Fruit fly (Drosophila melanogaster) whole organism, embryonic: Measurements from ENCODE around the gene CG6149.

Experiments used
- CG17802 ChIP-seq: fragments of 200-800 bp; sonication (Bioruptor generic); optimal IDR thresholded peaks from 2 replicates; lab custom pipeline; 2018; ENCODE audit warnings: missing biosample characterization, mild to moderate bottlenecking, missing genetic modification characterization, moderate library complexity
- D19A ChIP-seq: fragments of 200-800 bp; optimal IDR thresholded peaks from 3 replicates; lab custom pipeline; 2019; ENCODE audit warnings: missing biosample characterization, mild to moderate bottlenecking, missing genetic modification characterization, moderate library complexity
- MTF-1 ChIP-seq: fragments of 200-800 bp; sonication (Bioruptor generic); optimal IDR thresholded peaks from 2 replicates; lab custom pipeline; 2018; ENCODE audit warnings: missing biosample characterization, mild to moderate bottlenecking, missing genetic modification characterization, borderline replicate concordance
- Vsx1 ChIP-seq: fragments of 200-800 bp; sonication (Bioruptor generic); optimal IDR thresholded peaks from 2 replicates; lab custom pipeline; 2017; ENCODE audit warnings: missing biosample characterization, mild to moderate bottlenecking, missing genetic modification characterization, missing genetic modification reagents
- danr ChIP-seq: fragments of 200-800 bp; sonication (Bioruptor generic); IDR thresholded peaks from 2 replicates; pipeline ENCODE4 v1.3.6; 2022; ENCODE audit warnings: missing biosample characterization, missing genetic modification characterization
- sd ChIP-seq: fragments of 200-800 bp; sonication (Bioruptor generic); optimal IDR thresholded peaks from 3 replicates; lab custom pipeline; 2018; ENCODE audit warnings: missing biosample characterization, mild to moderate bottlenecking, missing genetic modification characterization, moderate library complexity

dm6 chr3L:11434112-11434511 lies 1.2 kb downstream of the CG6149 start:
- TF ChIP-seq CG17802 (tag; lab: Kevin White, UChicago) = no peak
- no peak for TF ChIP-seq danr (GFP tag; lab: Robert Waterston, UW)
- no peak for TF ChIP-seq Vsx1 (GFP tag; lab: Kevin White, UChicago)
- no peak for TF ChIP-seq D19A (tag; lab: Kevin White, UChicago)
- no peak for TF ChIP-seq sd
- TF ChIP-seq MTF-1 (GFP tag; lab: Kevin White, UChicago) = no peak
